Fruit fly (Drosophila melanogaster) whole organism, prepupa: Measurements from ENCODE around the gene CG18420.

Experiments
- CG11294 ChIP-seq: fragments of 200-800 bp; sonication (Bioruptor generic); IDR thresholded peaks from 2 replicates; pipeline ENCODE4 v1.3.6; 2022; ENCODE audit warnings: missing biosample characterization, missing genetic modification characterization
- CG11762 ChIP-seq: fragments of 200-800 bp; sonication (Bioruptor generic); optimal IDR thresholded peaks from 3 replicates; lab custom pipeline; 2016; ENCODE audit warnings: missing biosample characterization, missing genetic modification characterization; ENCODE audit not compliant: insufficient read depth
- CG6792 ChIP-seq: fragments of 200-800 bp; sonication (Bioruptor generic); optimal IDR thresholded peaks from 3 replicates; lab custom pipeline; 2016; ENCODE audit warnings: missing biosample characterization, missing genetic modification characterization
- CG8319 ChIP-seq: fragments of 200-800 bp; sonication (Bioruptor generic); optimal IDR thresholded peaks from 3 replicates; lab custom pipeline; 2016; ENCODE audit warnings: missing biosample characterization, missing genetic modification characterization
- CG8632 ChIP-seq: fragments of 200-800 bp; sonication (Bioruptor generic); optimal IDR thresholded peaks from 3 replicates; lab custom pipeline; 2016; ENCODE audit warnings: missing biosample characterization, missing genetic modification characterization
- Ets21C ChIP-seq: fragments of 200-800 bp; sonication (Bioruptor generic); optimal IDR thresholded peaks from 3 replicates; lab custom pipeline; 2016; ENCODE audit warnings: missing biosample characterization, missing genetic modification characterization
- Sox102F ChIP-seq: fragments of 200-800 bp; sonication (Bioruptor generic); optimal IDR thresholded peaks from 2 replicates; lab custom pipeline; 2016; ENCODE audit warnings: missing biosample characterization, mild to moderate bottlenecking, missing genetic modification characterization
- vri ChIP-seq: fragments of 200-800 bp; sonication (Bioruptor generic); optimal IDR thresholded peaks from 3 replicates; lab custom pipeline; 2016; ENCODE audit warnings: missing biosample characterization, mild to moderate bottlenecking, missing genetic modification characterization

dm6 chr2L:14774713-14775112 is 21.7 kb downstream of the CG18420 start, which contains the start of gene CG4650:
- TF ChIP-seq CG11762 (GFP tag; lab: Kevin White, UChicago) = no peak
- TF ChIP-seq CG6792 (GFP tag; lab: Kevin White, UChicago) = no peak
- no peak for TF ChIP-seq CG8319 (GFP tag; lab: Kevin White, UChicago)
- no peak for TF ChIP-seq vri
- no peak for TF ChIP-seq CG11294 (GFP tag; lab: Robert Waterston, UW)
- TF ChIP-seq Sox102F (GFP tag; lab: Kevin White, UChicago) = no peak
- no peak for TF ChIP-seq CG8632 (GFP tag; lab: Kevin White, UChicago)
- no peak for TF ChIP-seq Ets21C (GFP tag; lab: Kevin White, UChicago)
